Worm (Caenorhabditis elegans): ENCODE measurements around the gene daf-9.

The daf-9 gene

DNA sequence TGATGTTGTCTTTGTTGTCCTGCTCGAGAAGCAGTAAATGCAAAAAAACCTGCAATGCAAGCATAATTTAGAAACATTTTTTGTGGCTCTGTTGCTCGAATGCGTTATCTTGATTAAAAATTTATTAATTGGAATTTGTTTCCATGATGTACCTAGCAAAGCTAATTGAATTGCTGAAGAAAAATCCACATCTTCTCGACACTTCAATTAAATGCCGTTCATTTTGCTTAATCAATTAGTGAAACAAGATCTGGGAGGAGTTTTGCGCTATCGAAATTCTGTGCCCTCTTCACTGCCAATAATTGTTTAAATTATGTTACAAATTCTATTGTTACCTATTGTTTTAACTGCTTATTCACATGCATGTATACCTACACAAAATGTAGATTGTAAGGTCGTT, 20.9 kb upstream of the daf-9 start, which contains the start of gene T25B2.3:
Gene T25B2.3 (plus strand): TSS at position 301 of the 400 bp plus-strand sequence.
- no peak for TF ChIP-seq ztf-29 (GFP tag; IDR thresholded peaks at IDR 0.05)
- no peak for TF ChIP-seq klf-2 (GFP tag; conservative IDR thresholded peaks at IDR 0.05)
- no peak for TF ChIP-seq med-1 (GFP tag; optimal IDR thresholded peaks at IDR 0.05; ENCODE audit: insufficient read depth)
- TF ChIP-seq flt-1 (GFP tag; IDR thresholded peaks at IDR 0.05), result no peak
- TF ChIP-seq ztf-23 (GFP tag; IDR thresholded peaks at IDR 0.05), result no peak
- TF ChIP-seq ref-1 (GFP tag; conservative IDR thresholded peaks at IDR 0.05), result no peak
- no peak for TF ChIP-seq tab-1 (GFP tag; IDR thresholded peaks at IDR 0.05)
- TF ChIP-seq T22C8.4 (GFP tag; IDR thresholded peaks at IDR 0.05), result no peak
- TF ChIP-seq cog-1 (tag; optimal IDR thresholded peaks at IDR 0.05), result no peak

DNA sequence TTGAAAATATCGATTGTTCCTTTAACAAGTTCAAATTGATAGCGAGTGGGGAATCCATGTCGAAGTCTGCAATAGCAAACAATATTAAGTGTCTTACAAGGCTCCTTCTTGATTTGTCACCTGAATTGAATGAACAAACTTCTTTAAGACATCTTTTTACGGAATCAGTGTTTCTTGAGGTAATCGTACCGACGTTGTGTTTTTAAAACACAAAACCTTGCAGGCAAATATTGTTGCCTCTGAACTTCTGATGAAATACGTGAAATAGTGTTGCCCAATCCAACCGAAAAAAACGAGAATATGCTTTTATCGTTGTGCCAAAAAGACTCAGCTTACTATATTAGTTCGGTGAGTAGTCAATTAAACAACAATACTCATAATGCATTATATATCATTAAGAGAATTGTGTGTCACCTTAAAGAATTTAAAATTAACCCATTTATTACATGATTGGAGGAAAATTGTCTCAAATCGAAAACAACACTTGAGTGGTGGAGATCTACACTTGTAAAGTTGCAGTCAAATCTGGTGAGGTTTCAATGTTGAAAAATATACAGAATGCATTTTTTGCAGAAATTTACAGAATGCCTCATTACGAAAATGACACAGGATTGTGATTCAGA, 18.7 kb upstream of the daf-9 start, which contains the start of the genes T25B2.4 and T13C5.3:
Gene T25B2.4 (plus strand): TSS at position 301 of the 623 bp plus-strand sequence.
Gene T13C5.3 (plus strand): TSS at position 573 of the 623 bp plus-strand sequence.
- no peak for TF ChIP-seq ztf-29 (GFP tag; IDR thresholded peaks at IDR 0.05)
- no peak for TF ChIP-seq med-1 (GFP tag; optimal IDR thresholded peaks at IDR 0.05; ENCODE audit: insufficient read depth)
- TF ChIP-seq klf-2 (GFP tag; conservative IDR thresholded peaks at IDR 0.05), result no peak
- TF ChIP-seq tab-1 (GFP tag; IDR thresholded peaks at IDR 0.05), result no peak
- no peak for TF ChIP-seq cog-1 (tag; optimal IDR thresholded peaks at IDR 0.05)
- no peak for TF ChIP-seq flt-1 (GFP tag; IDR thresholded peaks at IDR 0.05)
- no peak for TF ChIP-seq ztf-23 (GFP tag; IDR thresholded peaks at IDR 0.05)
- TF ChIP-seq ref-1 (GFP tag; conservative IDR thresholded peaks at IDR 0.05), result no peak
- no peak for TF ChIP-seq T22C8.4 (GFP tag; IDR thresholded peaks at IDR 0.05)

DNA sequence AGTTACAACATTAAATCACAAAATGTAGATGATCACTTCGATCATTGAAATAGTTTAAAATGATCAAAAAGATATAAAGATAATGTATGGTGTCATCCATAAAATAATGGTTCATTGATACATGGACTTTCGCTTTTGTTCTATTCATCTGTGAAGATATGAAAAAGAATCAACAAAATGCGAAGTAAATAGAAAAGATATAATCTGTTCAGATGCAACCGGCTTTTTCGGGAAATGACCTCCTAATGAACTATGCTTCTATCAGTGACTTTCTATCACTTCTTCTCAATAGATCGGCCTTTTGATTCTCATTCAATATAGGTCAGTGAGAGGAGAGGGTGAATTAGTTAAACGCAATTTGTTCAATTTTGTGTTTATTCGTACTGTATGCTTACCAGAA, 17.7 kb upstream of the daf-9 start:
- no peak for TF ChIP-seq flt-1 (GFP tag; IDR thresholded peaks at IDR 0.05)
- TF ChIP-seq klf-2 (GFP tag; conservative IDR thresholded peaks at IDR 0.05), result no peak
- TF ChIP-seq med-1 (GFP tag; optimal IDR thresholded peaks at IDR 0.05; ENCODE audit: insufficient read depth), result no peak
- no peak for TF ChIP-seq ztf-23 (GFP tag; IDR thresholded peaks at IDR 0.05)
- TF ChIP-seq T22C8.4 (GFP tag; IDR thresholded peaks at IDR 0.05), result no peak
- no peak for TF ChIP-seq cog-1 (tag; optimal IDR thresholded peaks at IDR 0.05)
- no peak for TF ChIP-seq tab-1 (GFP tag; IDR thresholded peaks at IDR 0.05)
- no peak for TF ChIP-seq ref-1 (GFP tag; conservative IDR thresholded peaks at IDR 0.05)
- TF ChIP-seq ztf-29 (GFP tag; IDR thresholded peaks at IDR 0.05), result no peak

DNA sequence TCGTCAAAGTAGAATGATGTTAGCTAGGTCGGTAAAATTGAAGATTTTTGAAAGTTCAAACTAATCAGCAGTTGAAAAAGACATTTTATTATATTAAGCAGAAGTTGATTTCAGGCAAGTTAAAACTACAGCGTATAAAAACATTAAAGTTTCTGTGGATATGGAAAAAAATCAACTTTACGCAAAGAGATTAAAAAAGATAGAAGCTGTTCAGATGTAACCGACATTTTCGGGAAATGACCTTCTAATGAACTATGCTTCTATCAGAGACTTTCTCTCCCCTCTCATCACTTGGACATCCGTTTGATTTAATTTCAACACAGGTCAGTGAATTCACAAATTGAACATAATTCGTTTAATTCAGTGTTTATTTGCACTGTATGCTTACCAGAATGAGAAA, 16.4 kb upstream of the daf-9 start, which contains the start of gene T13C5.7:
Gene T13C5.7 (plus strand): TSS at position 301 of the 400 bp plus-strand sequence.
- no peak for TF ChIP-seq flt-1 (GFP tag; IDR thresholded peaks at IDR 0.05)
- TF ChIP-seq T22C8.4 (GFP tag; IDR thresholded peaks at IDR 0.05), result no peak
- TF ChIP-seq klf-2 (GFP tag; conservative IDR thresholded peaks at IDR 0.05), result no peak
- TF ChIP-seq ztf-29 (GFP tag; IDR thresholded peaks at IDR 0.05), result no peak
- TF ChIP-seq ref-1 (GFP tag; conservative IDR thresholded peaks at IDR 0.05), result no peak
- TF ChIP-seq med-1 (GFP tag; optimal IDR thresholded peaks at IDR 0.05; ENCODE audit: insufficient read depth), result no peak
- no peak for TF ChIP-seq ztf-23 (GFP tag; IDR thresholded peaks at IDR 0.05)
- TF ChIP-seq tab-1 (GFP tag; IDR thresholded peaks at IDR 0.05), result no peak
- no peak for TF ChIP-seq cog-1 (tag; optimal IDR thresholded peaks at IDR 0.05)

DNA sequence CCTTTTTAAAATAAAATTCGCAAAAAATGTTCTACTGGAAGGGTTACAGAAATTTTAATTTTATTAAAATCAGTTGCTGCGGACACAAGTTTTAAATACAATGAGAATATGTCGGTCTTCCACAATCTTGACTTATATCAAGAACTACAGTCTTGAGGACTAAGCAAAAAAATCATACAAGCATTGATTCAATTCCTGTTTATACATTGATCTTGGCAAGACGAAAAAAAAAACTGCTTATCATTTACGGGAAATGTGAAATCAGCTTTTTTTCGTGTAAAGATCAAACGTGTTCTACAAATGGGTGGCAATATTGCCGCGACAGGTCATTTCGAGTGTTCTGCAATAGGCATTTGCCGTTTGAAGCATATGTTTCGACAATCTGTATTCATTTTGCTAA, 12.0 kb upstream of the daf-9 start, which contains the start of gene T13C5.2:
Gene T13C5.2 (plus strand): TSS at position 301 of the 400 bp plus-strand sequence.
- TF ChIP-seq med-1 (GFP tag; optimal IDR thresholded peaks at IDR 0.05; ENCODE audit: insufficient read depth), result no peak
- TF ChIP-seq ref-1 (GFP tag; conservative IDR thresholded peaks at IDR 0.05), result no peak
- TF ChIP-seq tab-1 (GFP tag; IDR thresholded peaks at IDR 0.05), result no peak
- TF ChIP-seq ztf-23 (GFP tag; IDR thresholded peaks at IDR 0.05), result no peak
- TF ChIP-seq ztf-29 (GFP tag; IDR thresholded peaks at IDR 0.05), result no peak
- no peak for TF ChIP-seq T22C8.4 (GFP tag; IDR thresholded peaks at IDR 0.05)
- no peak for TF ChIP-seq klf-2 (GFP tag; conservative IDR thresholded peaks at IDR 0.05)
- TF ChIP-seq flt-1 (GFP tag; IDR thresholded peaks at IDR 0.05), result no peak
- no peak for TF ChIP-seq cog-1 (tag; optimal IDR thresholded peaks at IDR 0.05)

DNA sequence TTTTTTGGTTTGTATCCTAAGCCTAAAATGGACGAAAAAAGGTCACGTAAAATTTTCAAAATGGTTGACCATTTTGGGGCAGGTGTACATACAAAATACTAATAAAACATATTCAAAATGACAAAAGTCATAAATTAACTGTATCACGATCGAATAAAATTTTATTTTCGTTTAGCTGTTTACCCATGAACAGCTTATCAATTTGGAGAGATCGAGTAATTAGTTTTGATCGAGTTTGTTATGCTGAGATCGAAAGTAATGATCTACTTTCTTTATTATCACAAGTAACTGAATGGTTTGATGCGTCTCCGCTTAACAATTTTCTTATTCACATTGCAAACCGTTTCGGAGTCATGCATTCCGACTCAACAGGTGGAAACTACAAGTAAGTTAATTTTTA, 8.9 kb upstream of the daf-9 start, which contains the start of gene T13C5.10:
Gene T13C5.10 (plus strand): TSS at position 301 of the 400 bp plus-strand sequence.
- TF ChIP-seq tab-1 (GFP tag; IDR thresholded peaks at IDR 0.05), result no peak
- no peak for TF ChIP-seq T22C8.4 (GFP tag; IDR thresholded peaks at IDR 0.05)
- TF ChIP-seq flt-1 (GFP tag; IDR thresholded peaks at IDR 0.05), result no peak
- no peak for TF ChIP-seq med-1 (GFP tag; optimal IDR thresholded peaks at IDR 0.05; ENCODE audit: insufficient read depth)
- no peak for TF ChIP-seq klf-2 (GFP tag; conservative IDR thresholded peaks at IDR 0.05)
- no peak for TF ChIP-seq ref-1 (GFP tag; conservative IDR thresholded peaks at IDR 0.05)
- TF ChIP-seq cog-1 (tag; optimal IDR thresholded peaks at IDR 0.05), result no peak
- no peak for TF ChIP-seq ztf-23 (GFP tag; IDR thresholded peaks at IDR 0.05)
- no peak for TF ChIP-seq ztf-29 (GFP tag; IDR thresholded peaks at IDR 0.05)

DNA sequence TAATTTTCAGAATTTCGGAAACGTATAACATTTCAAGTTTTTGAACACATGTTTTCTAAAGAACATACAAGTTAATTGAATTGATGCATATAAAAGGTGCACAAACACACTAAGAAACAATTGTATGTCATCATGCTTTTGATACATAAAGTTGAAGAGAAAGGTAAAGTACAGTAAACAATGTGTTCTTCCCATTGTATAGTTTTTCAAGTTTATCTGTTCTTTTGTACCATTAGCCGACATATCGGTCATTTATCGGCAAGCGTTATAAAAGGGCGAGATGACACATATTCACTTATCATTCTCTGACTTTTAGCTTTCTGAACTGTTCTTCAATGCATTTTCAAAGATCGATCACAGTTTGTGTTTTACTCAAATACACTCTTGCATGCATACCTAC, 6.8 kb upstream of the daf-9 start, which contains the start of gene T13C5.9:
Gene T13C5.9 (plus strand): TSS at position 301 of the 400 bp plus-strand sequence.
- no peak for TF ChIP-seq cog-1 (tag; optimal IDR thresholded peaks at IDR 0.05)

DNA sequence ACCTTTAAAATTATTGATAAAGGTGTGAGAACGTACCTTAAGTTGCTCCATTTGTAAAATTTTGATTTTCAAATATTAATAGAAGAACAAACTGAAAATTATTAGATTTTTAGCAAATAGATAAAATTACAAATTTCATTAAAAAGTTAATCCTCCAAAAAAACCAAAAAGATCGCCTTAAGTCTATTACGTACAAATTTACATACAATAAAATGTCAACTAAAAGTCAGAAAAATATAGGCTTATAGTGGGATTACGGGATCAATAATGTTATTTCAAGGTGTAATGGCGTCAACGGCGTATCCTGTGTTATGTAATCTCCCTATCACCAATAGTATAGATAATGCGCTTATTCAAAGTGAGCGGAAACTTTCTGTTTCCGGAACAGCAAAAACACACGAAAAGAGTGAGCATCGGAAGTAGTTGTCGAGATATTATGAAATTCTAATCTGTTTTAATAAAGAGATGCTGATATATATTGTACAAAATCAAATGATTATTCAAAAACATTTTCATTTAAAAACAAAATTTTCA, 2.5 kb upstream of the daf-9 start, which contains the start of gene ceh-54:
Gene ceh-54 (minus strand): TSS at position 51 of the 534 bp plus-strand sequence.
- TF ChIP-seq T22C8.4 (GFP tag; IDR thresholded peaks at IDR 0.05) (no peak), flt-1 (GFP tag; IDR thresholded peaks at IDR 0.05) (no peak), cog-1 (tag; optimal IDR thresholded peaks at IDR 0.05) (no peak), med-1 (GFP tag; optimal IDR thresholded peaks at IDR 0.05; ENCODE audit: insufficient read depth) (no peak), tab-1 (GFP tag; IDR thresholded peaks at IDR 0.05) (no peak), ztf-29 (GFP tag; IDR thresholded peaks at IDR 0.05) (no peak)

DNA sequence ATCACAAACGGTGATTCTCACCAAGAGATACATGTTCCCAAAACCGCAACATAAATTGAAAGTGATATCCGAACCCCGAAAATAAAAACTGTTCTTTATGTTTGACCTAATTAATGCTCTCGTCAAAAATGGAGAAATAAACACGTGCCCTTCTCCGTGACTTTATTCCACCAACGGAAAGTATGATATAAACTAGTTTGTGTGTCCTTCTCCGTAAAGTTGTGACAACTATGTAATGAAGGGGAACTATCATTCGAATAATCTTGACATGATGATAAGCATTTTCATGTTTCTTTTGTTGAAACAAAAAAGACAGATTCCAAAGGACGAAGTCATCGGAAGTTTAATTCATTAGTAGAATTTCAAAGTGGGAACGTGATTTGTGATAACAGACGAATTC, 4.8 kb downstream of the daf-9 start:
- TF ChIP-seq flt-1 (GFP tag; IDR thresholded peaks at IDR 0.05), result no peak
- no peak for TF ChIP-seq tab-1 (GFP tag; IDR thresholded peaks at IDR 0.05)
- no peak for TF ChIP-seq ref-1 (GFP tag; conservative IDR thresholded peaks at IDR 0.05)
- no peak for TF ChIP-seq ztf-23 (GFP tag; IDR thresholded peaks at IDR 0.05)
- TF ChIP-seq klf-2 (GFP tag; conservative IDR thresholded peaks at IDR 0.05), result no peak
- TF ChIP-seq med-1 (GFP tag; optimal IDR thresholded peaks at IDR 0.05; ENCODE audit: insufficient read depth), result no peak
- TF ChIP-seq T22C8.4 (GFP tag; IDR thresholded peaks at IDR 0.05), result no peak
- TF ChIP-seq cog-1 (tag; optimal IDR thresholded peaks at IDR 0.05), result no peak
- no peak for TF ChIP-seq ztf-29 (GFP tag; IDR thresholded peaks at IDR 0.05)

All from whole organism, midembryonic.